Fruit fly (Drosophila melanogaster): Measurements from ENCODE around the gene Sox21b.

Sox21b gene

dm6 chr3L:14063241-14064064 lies 67.7 kb downstream of the Sox21b start (continued):
- TF ChIP-seq CG30403 (GFP tag; optimal IDR thresholded peaks at IDR 0.05) (no peak), Lpt (GFP tag; optimal IDR thresholded peaks at IDR 0.05) (no peak), CG3065 (GFP tag; optimal IDR thresholded peaks at IDR 0.05) (no peak), CG18011 (GFP tag; optimal IDR thresholded peaks at IDR 0.05) (no peak), CG34422 (GFP tag; IDR thresholded peaks at IDR 0.05) (0 out of 3 replicates have a peak, but pooled peaks have one; percentile 18), CG34224 (GFP tag; IDR thresholded peaks at IDR 0.05; ENCODE audit: partially characterized antibody) (no peak), Dp (GFP tag; optimal IDR thresholded peaks at IDR 0.05) (no peak), Xbp1 (GFP tag; optimal IDR thresholded peaks at IDR 0.05) (no peak), z (GFP tag; IDR thresholded peaks at IDR 0.05) (no peak), CG11696 (GFP tag; IDR thresholded peaks at IDR 0.05) (no peak), wdn (GFP tag; IDR thresholded peaks at IDR 0.05) (no peak), CG8281 (tag; optimal IDR thresholded peaks at IDR 0.05) (no peak), Ssrp (tag; optimal IDR thresholded peaks at IDR 0.05) (no peak), CG2129 (GFP tag; IDR thresholded peaks at IDR 0.05; ENCODE audit: partially characterized antibody) (no peak), CG34376 (GFP tag; optimal IDR thresholded peaks at IDR 0.05) (no peak), CG2116 (GFP tag; optimal IDR thresholded peaks at IDR 0.05) (no peak), ato (GFP tag; IDR thresholded peaks at IDR 0.05; ENCODE audit: partially characterized antibody) (no peak), Ets65A (GFP tag) (peak; percentile 16), Gug (GFP tag; IDR thresholded peaks at IDR 0.05) (no peak), Jarid2 (GFP tag; optimal IDR thresholded peaks at IDR 0.05) (no peak), CG2712 (tag; optimal IDR thresholded peaks at IDR 0.05) (peak; percentile 5), trem (tag; optimal IDR thresholded peaks at IDR 0.05) (no peak), CG13296 (GFP tag; optimal IDR thresholded peaks at IDR 0.05) (no peak), gsb (GFP tag; IDR thresholded peaks at IDR 0.05) (no peak), sens (GFP tag) (peak; percentile 64), B-H1 (GFP tag; IDR thresholded peaks at IDR 0.05) (no peak), CG18262 (tag; optimal IDR thresholded peaks at IDR 0.05) (peak; percentile 35), Med (GFP tag) (peak; percentile 46), nom (GFP tag; optimal IDR thresholded peaks at IDR 0.05) (peak; percentile 19), dm (GFP tag; optimal IDR thresholded peaks at IDR 0.05) (no peak), HLHmδ (GFP tag; optimal IDR thresholded peaks at IDR 0.05) (no peak), CG13287 (GFP tag; IDR thresholded peaks at IDR 0.05; ENCODE audit: partially characterized antibody) (no peak), CG33213 (GFP tag; optimal IDR thresholded peaks at IDR 0.05) (no peak), danr (GFP tag; IDR thresholded peaks at IDR 0.05) (no peak), croc (GFP tag; conservative IDR thresholded peaks at IDR 0.05) (no peak), row (GFP tag; IDR thresholded peaks at IDR 0.05) (0 out of 3 replicates have a peak, but pooled peaks have one; percentile 19), Meics (GFP tag; optimal IDR thresholded peaks at IDR 0.05) (no peak), Oli (tag; optimal IDR thresholded peaks at IDR 0.05) (peak; percentile 21), pros (GFP tag; optimal IDR thresholded peaks at IDR 0.05) (no peak), ham (GFP tag; IDR thresholded peaks at IDR 0.05) (no peak), lov (optimal IDR thresholded peaks at IDR 0.05) (no peak), lov (GFP tag; IDR thresholded peaks at IDR 0.05) (no peak), slou (GFP tag; optimal IDR thresholded peaks at IDR 0.05) (no peak), vvl (GFP tag; IDR thresholded peaks at IDR 0.05) (0 out of 2 replicates have a peak, but pooled peaks have one; percentile 9), jumu (GFP tag; optimal IDR thresholded peaks at IDR 0.05) (no peak)
